Fruit fly (Drosophila melanogaster) whole organism: ENCODE results near the gene slmo.

Source experiments
- CG8478 ChIP-seq: fragments of >200 bp; optimal IDR thresholded peaks from 2 replicates; lab custom pipeline; 2018; ENCODE audit warnings: inconsistent platforms
- Dll ChIP-seq: fragments of >200 bp; optimal IDR thresholded peaks from 2 replicates; lab custom pipeline; 2017
- pan ChIP-seq: fragments of >200 bp; optimal IDR thresholded peaks from 2 replicates; lab custom pipeline; 2017
- usp ChIP-seq: fragments of >200 bp; optimal IDR thresholded peaks from 2 replicates; lab custom pipeline; 2017; ENCODE audit warnings: missing biosample characterization, missing genetic modification characterization, mixed read lengths

DNA sequence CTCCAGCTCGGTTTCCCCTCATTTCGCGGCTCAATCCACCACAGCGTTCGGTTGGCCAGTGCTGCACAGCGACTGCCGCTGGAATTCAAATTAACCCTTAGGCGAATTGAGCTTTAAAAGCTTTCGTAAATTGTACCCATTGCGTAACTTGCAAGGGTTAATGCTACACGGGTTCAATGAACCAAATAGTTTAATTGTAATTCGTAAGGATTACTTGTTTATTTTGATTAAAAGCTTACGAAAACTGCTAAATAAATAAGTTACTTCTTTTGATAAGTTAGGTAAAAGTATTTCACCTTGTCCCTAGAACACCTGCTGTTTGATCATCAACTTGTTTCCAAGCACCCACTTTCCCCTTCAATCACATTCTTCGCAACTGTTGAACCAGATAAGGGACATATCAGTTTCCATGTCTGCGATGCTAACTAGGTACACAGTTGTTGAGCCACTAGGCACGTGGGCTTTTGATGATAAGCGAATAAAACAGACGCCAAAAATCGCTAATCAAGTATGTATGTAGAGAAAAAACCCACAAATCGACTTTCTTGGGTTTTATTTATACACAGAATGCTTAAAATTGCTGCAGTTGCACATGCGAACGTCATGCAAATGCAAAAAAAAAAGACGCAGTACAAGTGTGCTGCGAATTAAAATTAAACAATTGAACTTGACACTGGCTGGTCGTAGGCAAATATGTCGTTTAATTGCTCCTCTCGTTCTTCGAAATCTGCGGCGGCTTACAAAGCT lies 2.4 kb downstream of the slmo start, which contains the start of gene Pfas:
- TF ChIP-seq pan (lab: Kevin White, UChicago): no peak
- TF ChIP-seq Dll (lab: Kevin White, UChicago): no peak
- no peak for TF ChIP-seq CG8478
- TF ChIP-seq usp (GFP tag; lab: Kevin White, UChicago): no peak
